Worm (Caenorhabditis elegans) whole organism, mixed stage, embryonic: ENCODE results near the gene F16G10.6.

ENCODE experiments used
- M03D4.4 ChIP-seq: sonication (generic microtip); optimal IDR thresholded peaks from 2 replicates; lab custom pipeline; 2017; ENCODE audit warnings: mild to moderate bottlenecking, missing genetic modification characterization, missing compliant biosample characterization
- bed-3 ChIP-seq: fragments of 200-800 bp; sonication (Bioruptor generic); optimal IDR thresholded peaks from 3 replicates; lab custom pipeline; 2018; ENCODE audit warnings: mild to moderate bottlenecking, missing genetic modification characterization, moderate library complexity, missing compliant biosample characterization
- blmp-1 ChIP-seq: fragments of 150-350 bp; optimal IDR thresholded peaks from 2 replicates; lab custom pipeline; 2014; ENCODE audit warnings: missing biosample characterization, missing genetic modification characterization
- ceh-39 ChIP-seq: fragments of 150-350 bp; optimal IDR thresholded peaks from 2 replicates; lab custom pipeline; 2014; ENCODE audit warnings: missing biosample characterization, missing genetic modification characterization
- ceh-83 ChIP-seq: fragments of 200-800 bp; sonication (Bioruptor generic); optimal IDR thresholded peaks from 2 replicates; lab custom pipeline; 2018; ENCODE audit warnings: mild to moderate bottlenecking, missing genetic modification characterization, missing compliant biosample characterization
- ces-1 ChIP-seq: fragments of 150-350 bp; optimal IDR thresholded peaks from 2 replicates; lab custom pipeline; 2014; ENCODE audit warnings: missing biosample characterization, missing genetic modification reagents, missing genetic modification characterization
- cnd-1 ChIP-seq: fragments of 200-800 bp; sonication (Bioruptor generic); optimal IDR thresholded peaks from 2 replicates; lab custom pipeline; 2018; ENCODE audit warnings: mild to moderate bottlenecking, missing genetic modification characterization, missing compliant biosample characterization
- drap-1 ChIP-seq: fragments of 200-800 bp; sonication (Bioruptor generic); optimal IDR thresholded peaks from 3 replicates; lab custom pipeline; 2018; ENCODE audit warnings: mild to moderate bottlenecking, missing genetic modification characterization, missing compliant biosample characterization
- elt-3 ChIP-seq: fragments of 150-350 bp; optimal IDR thresholded peaks from 2 replicates; lab custom pipeline; 2014; ENCODE audit warnings: missing biosample characterization, missing genetic modification characterization
- flh-1 ChIP-seq: fragments of 200-800 bp; sonication (Bioruptor generic); optimal IDR thresholded peaks from 2 replicates; lab custom pipeline; 2018; ENCODE audit warnings: mild to moderate bottlenecking, missing genetic modification characterization, moderate library complexity, missing compliant biosample characterization
- ham-2 ChIP-seq: fragments of 200-800 bp; sonication (Bioruptor generic); optimal IDR thresholded peaks from 2 replicates; lab custom pipeline; 2018; ENCODE audit warnings: mild to moderate bottlenecking, missing genetic modification characterization, missing compliant biosample characterization
- hlh-1 ChIP-seq: fragments of 150-350 bp; optimal IDR thresholded peaks from 2 replicates; lab custom pipeline; 2014; ENCODE audit warnings: missing biosample characterization, missing genetic modification reagents, missing genetic modification characterization
- lin-13 ChIP-seq: fragments of 150-350 bp; optimal IDR thresholded peaks from 2 replicates; lab custom pipeline; 2014; ENCODE audit warnings: missing biosample characterization, missing genetic modification characterization
- lin-32 ChIP-seq: fragments of 200-800 bp; sonication (Bioruptor generic); optimal IDR thresholded peaks from 2 replicates; lab custom pipeline; 2018; ENCODE audit warnings: mild to moderate bottlenecking, missing genetic modification characterization, missing compliant biosample characterization
- lsy-2 ChIP-seq: fragments of 150-350 bp; optimal IDR thresholded peaks from 2 replicates; lab custom pipeline; 2014; ENCODE audit warnings: missing biosample characterization, missing genetic modification characterization
- mab-5 ChIP-seq: fragments of 150-350 bp; optimal IDR thresholded peaks from 2 replicates; lab custom pipeline; 2014; ENCODE audit warnings: missing biosample characterization, missing genetic modification characterization
- mep-1 ChIP-seq: fragments of 150-350 bp; optimal IDR thresholded peaks from 2 replicates; lab custom pipeline; 2017; ENCODE audit warnings: missing biosample characterization, missing genetic modification reagents, missing genetic modification characterization, inconsistent platforms
- mls-2 ChIP-seq: sonication (generic microtip); optimal IDR thresholded peaks from 2 replicates; lab custom pipeline; 2016; ENCODE audit warnings: mild to moderate bottlenecking, missing genetic modification characterization, moderate library complexity, missing compliant biosample characterization
- nhr-12 ChIP-seq: fragments of 150-350 bp; optimal IDR thresholded peaks from 2 replicates; lab custom pipeline; 2014; ENCODE audit warnings: missing biosample characterization, missing genetic modification characterization
- nhr-2 ChIP-seq: fragments of 150-350 bp; optimal IDR thresholded peaks from 2 replicates; lab custom pipeline; 2014; ENCODE audit warnings: missing biosample characterization, missing genetic modification characterization
- nhr-237 ChIP-seq: fragments of 150-350 bp; optimal IDR thresholded peaks from 2 replicates; lab custom pipeline; 2014; ENCODE audit warnings: missing biosample characterization, missing genetic modification characterization
- nhr-28 ChIP-seq: fragments of 150-350 bp; optimal IDR thresholded peaks from 2 replicates; lab custom pipeline; 2014; ENCODE audit warnings: missing biosample characterization, missing genetic modification characterization
- nhr-76 ChIP-seq: sonication (generic microtip); optimal IDR thresholded peaks from 2 replicates; lab custom pipeline; 2017; ENCODE audit warnings: missing biosample characterization, missing genetic modification characterization
- sem-2 ChIP-seq: fragments of 200-800 bp; sonication (Bioruptor generic); optimal IDR thresholded peaks from 2 replicates; lab custom pipeline; 2018; ENCODE audit warnings: mild to moderate bottlenecking, missing genetic modification characterization, missing compliant biosample characterization
- sptf-1 ChIP-seq: sonication (generic microtip); optimal IDR thresholded peaks from 2 replicates; lab custom pipeline; 2017; ENCODE audit warnings: mild to moderate bottlenecking, missing genetic modification characterization, moderate library complexity, missing compliant biosample characterization
- tbx-8 ChIP-seq: fragments of 200-800 bp; sonication (Bioruptor generic); optimal IDR thresholded peaks from 2 replicates; lab custom pipeline; 2018; ENCODE audit warnings: mild to moderate bottlenecking, missing genetic modification characterization, moderate library complexity, missing compliant biosample characterization
- unc-120 ChIP-seq: sonication (generic microtip); optimal IDR thresholded peaks from 2 replicates; lab custom pipeline; 2017; ENCODE audit warnings: missing genetic modification characterization, missing compliant biosample characterization; ENCODE audit not compliant: poor library complexity, severe bottlenecking
- unc-39 ChIP-seq: fragments of 150-350 bp; optimal IDR thresholded peaks from 2 replicates; lab custom pipeline; 2014; ENCODE audit warnings: missing biosample characterization, missing genetic modification characterization
- unc-62 ChIP-seq: fragments of 150-350 bp; optimal IDR thresholded peaks from 2 replicates; lab custom pipeline; 2014; ENCODE audit warnings: missing biosample characterization, missing genetic modification reagents, missing genetic modification characterization
- zip-8 ChIP-seq: fragments of 150-350 bp; optimal IDR thresholded peaks from 2 replicates; lab custom pipeline; 2014; ENCODE audit warnings: missing biosample characterization, missing genetic modification characterization
- ztf-11 ChIP-seq: fragments of 150-350 bp; optimal IDR thresholded peaks from 2 replicates; lab custom pipeline; 2014; ENCODE audit warnings: missing biosample characterization, missing genetic modification characterization

The F16G10.6 gene

DNA sequence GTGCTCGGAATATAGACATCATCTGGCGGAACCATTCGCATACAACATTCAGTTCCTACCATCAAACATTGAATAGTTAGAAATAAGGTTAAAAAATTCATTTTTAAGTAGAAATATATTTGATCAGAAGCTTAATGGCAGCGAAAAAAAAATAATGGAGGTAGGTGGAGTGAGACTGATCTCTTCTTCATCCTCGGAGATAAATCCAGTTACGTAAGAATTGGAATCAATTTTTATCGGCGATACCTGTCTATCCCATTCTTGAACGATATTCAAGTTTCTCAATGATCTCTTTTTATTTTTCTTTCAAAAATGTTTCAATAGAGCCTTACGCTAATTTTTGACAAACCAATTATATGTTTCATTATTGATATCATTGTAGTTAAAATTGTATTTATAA is 7.8 kb upstream of the F16G10.6 start, which contains the start of gene F16G10.9:
Gene F16G10.9 (minus strand): TSS at position 101 of the 400 bp plus-strand sequence.
- TF ChIP-seq mep-1 (tag; lab: Kevin White, UChicago) (no peak), unc-39 (tag; lab: Kevin White, UChicago) (no peak), ceh-39 (tag; lab: Kevin White, UChicago) (no peak), bed-3 (no peak), lin-13 (tag; lab: Kevin White, UChicago) (no peak), lsy-2 (tag; lab: Kevin White, UChicago) (no peak), ces-1 (no peak), sptf-1 (tag; lab: Kevin White, UChicago) (no peak), M03D4.4 (tag; lab: Kevin White, UChicago) (no peak), nhr-12 (tag; lab: Kevin White, UChicago) (no peak), sem-2 (no peak), drap-1 (GFP tag; lab: Kevin White, UChicago) (no peak), unc-62 (GFP tag; lab: Kevin White, UChicago) (no peak), mls-2 (no peak), flh-1 (GFP tag; lab: Kevin White, UChicago) (no peak), nhr-28 (tag; lab: Kevin White, UChicago) (no peak), elt-3 (tag; lab: Kevin White, UChicago) (no peak), mab-5 (tag; lab: Kevin White, UChicago) (no peak), lin-32 (GFP tag; lab: Kevin White, UChicago) (no peak), ceh-83 (GFP tag; lab: Kevin White, UChicago) (no peak)
- TF ChIP-seq, all 35 proteins: peak for 0

DNA sequence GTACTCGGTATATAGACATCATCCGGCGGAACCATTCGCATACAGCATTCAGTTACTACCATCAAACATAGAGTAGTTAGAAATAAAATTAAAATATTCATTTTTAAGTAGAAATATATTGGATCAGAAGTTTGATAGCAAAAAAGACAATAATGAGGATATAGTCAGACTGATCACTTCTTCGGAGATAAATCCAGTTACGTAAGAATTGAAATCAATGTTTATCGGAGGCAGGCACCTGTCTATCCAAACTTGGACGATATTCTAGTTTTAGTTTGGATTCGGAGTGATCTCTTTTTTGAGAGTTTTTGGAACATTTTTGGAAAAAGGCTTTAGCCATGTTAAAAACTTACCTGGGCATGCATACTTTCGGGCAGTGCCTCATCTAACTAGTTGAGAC is 5.7 kb upstream of the F16G10.6 start, which contains the start of gene F16G10.8:
Gene F16G10.8 (minus strand): TSS at position 101 of the 400 bp plus-strand sequence.
- TF ChIP-seq sem-2 (no peak), mep-1 (tag; lab: Kevin White, UChicago) (no peak), zip-8 (tag; lab: Kevin White, UChicago) (no peak), nhr-237 (tag; lab: Kevin White, UChicago) (no peak), ceh-83 (GFP tag; lab: Kevin White, UChicago) (no peak), flh-1 (GFP tag; lab: Kevin White, UChicago) (no peak), lin-32 (GFP tag; lab: Kevin White, UChicago) (no peak), unc-120 (no peak), nhr-28 (tag; lab: Kevin White, UChicago) (no peak), cnd-1 (tag; lab: Kevin White, UChicago) (no peak), ham-2 (GFP tag; lab: Kevin White, UChicago) (no peak), drap-1 (GFP tag; lab: Kevin White, UChicago) (no peak), nhr-2 (no peak), tbx-8 (GFP tag; lab: Kevin White, UChicago) (no peak), nhr-76 (tag; lab: Kevin White, UChicago) (no peak), unc-39 (tag; lab: Kevin White, UChicago) (no peak), unc-62 (GFP tag; lab: Kevin White, UChicago) (no peak), elt-3 (tag; lab: Kevin White, UChicago) (no peak)

DNA sequence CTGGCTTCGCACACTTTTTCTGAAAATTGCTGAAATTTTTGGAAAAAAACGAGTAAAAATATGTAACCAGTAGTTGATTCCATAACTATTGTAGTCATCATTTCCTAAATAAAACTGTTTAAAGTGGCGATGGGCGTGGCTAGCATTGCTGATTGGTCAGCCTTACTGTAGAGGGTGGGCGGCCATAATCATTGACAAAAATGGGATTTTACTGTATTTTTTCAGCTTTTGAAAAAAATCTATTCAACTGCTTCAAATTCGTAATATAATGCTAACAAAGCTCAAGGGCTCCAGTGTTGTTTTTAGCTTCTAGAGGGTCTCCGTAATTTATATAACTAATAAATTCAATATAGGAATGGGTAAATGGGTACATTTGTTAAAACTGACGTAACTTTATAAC is 2.5 kb upstream of the F16G10.6 start, which contains the start of gene F16G10.7:
Gene F16G10.7 (minus strand): TSS at position 101 of the 400 bp plus-strand sequence.
- TF ChIP-seq ham-2 (GFP tag; lab: Kevin White, UChicago) (no peak), lsy-2 (tag; lab: Kevin White, UChicago) (peak; percentile 29)

DNA sequence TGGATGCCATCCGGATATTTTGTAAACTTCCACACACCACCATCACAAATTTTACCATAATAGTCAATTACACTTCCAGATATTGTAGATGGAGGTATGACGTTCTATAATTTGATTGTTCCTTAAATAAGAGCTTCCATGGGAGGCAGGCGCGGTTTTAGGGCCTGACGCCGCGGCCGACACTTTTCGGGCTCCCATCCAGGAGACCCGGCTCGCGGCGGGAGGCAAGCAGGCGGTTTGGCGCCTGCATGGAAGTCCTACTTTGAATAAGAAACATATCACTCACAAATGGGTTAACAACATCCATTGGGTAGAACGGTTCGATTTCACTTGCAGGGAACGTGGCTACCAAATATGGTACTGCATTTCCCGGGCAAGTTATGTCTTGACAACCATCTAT is 2.0 kb upstream of the F16G10.6 start:
- TF ChIP-seq unc-39 (tag; lab: Kevin White, UChicago) (no peak), ztf-11 (no peak), ceh-39 (tag; lab: Kevin White, UChicago) (no peak), bed-3 (no peak), elt-3 (tag; lab: Kevin White, UChicago) (no peak), mep-1 (tag; lab: Kevin White, UChicago) (no peak), ceh-83 (GFP tag; lab: Kevin White, UChicago) (no peak), flh-1 (GFP tag; lab: Kevin White, UChicago) (no peak), hlh-1 (tag; lab: Kevin White, UChicago) (no peak), zip-8 (tag; lab: Kevin White, UChicago) (no peak), nhr-2 (no peak), unc-62 (GFP tag; lab: Kevin White, UChicago) (no peak), blmp-1 (tag; lab: Kevin White, UChicago) (no peak), unc-120 (no peak), nhr-237 (tag; lab: Kevin White, UChicago) (no peak), sptf-1 (tag; lab: Kevin White, UChicago) (no peak), lin-32 (GFP tag; lab: Kevin White, UChicago) (no peak)
